Fruit fly (Drosophila melanogaster): ENCODE measurements around the gene Arl2.

Arl2 gene

DNA sequence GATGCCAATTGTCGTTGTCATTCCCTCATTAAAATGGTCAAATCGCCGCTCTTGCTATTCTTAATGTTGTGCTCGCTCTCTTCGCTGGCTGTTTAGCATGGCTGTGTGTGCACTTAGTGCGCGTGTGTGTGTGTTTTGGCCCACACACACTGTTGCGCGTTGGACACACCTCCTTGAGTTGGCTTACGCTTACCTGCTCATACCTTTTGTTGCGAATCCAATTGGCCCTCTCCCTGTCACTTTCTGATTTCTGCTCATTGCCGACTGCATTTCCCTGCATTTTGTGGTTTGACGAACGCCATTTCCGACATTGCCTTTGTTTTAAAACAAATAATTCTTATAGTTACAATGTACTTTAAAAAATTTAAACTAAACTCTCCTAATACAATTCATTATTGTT lies 5.9 kb upstream of the Arl2 start:
- TF ChIP-seq psq (optimal IDR thresholded peaks at IDR 0.05) = no peak
- no peak for TF ChIP-seq Myc (optimal IDR thresholded peaks at IDR 0.05)
- TF ChIP-seq insv (optimal IDR thresholded peaks at IDR 0.05) = no peak
- TF ChIP-seq h (optimal IDR thresholded peaks at IDR 0.05) = no peak
- TF ChIP-seq Sin3A (optimal IDR thresholded peaks at IDR 0.05) = no peak
- no peak for TF ChIP-seq ttk (optimal IDR thresholded peaks at IDR 0.05)

DNA sequence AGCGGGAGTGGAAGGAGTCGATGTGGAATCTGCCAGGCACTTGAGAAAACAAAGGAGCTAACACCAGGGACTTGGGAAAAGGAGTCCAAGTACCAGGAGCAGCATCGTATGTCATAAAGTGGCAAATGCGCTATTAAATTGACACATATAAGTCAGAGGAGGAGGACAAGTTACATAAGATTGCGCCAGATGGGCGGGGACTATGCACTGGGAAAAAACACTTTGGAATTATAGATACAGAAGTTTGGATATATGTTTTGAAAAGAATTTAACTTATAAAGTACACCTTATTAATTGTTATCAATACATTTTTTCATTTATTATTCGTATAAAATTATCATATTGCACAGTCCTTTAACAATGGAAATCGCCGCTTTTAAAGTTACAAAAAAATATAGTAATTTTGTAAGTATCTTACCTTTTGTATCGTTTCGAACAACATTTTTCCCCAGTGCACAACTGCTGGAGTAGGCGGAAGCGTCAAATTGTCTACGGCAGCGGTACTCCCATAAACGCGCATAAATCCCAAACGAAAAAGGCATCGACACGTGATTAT lies 4.8 kb upstream of the Arl2 start:
- TF ChIP-seq Myc (optimal IDR thresholded peaks at IDR 0.05) = no peak
- TF ChIP-seq h (optimal IDR thresholded peaks at IDR 0.05) = no peak
- no peak for TF ChIP-seq psq (optimal IDR thresholded peaks at IDR 0.05)
- no peak for TF ChIP-seq insv (optimal IDR thresholded peaks at IDR 0.05)
- no peak for TF ChIP-seq ttk (optimal IDR thresholded peaks at IDR 0.05)
- TF ChIP-seq Sin3A (optimal IDR thresholded peaks at IDR 0.05) = no peak

- TF ChIP-seq h (optimal IDR thresholded peaks at IDR 0.05) (no peak), Myc (optimal IDR thresholded peaks at IDR 0.05) (no peak), insv (optimal IDR thresholded peaks at IDR 0.05) (no peak), psq (optimal IDR thresholded peaks at IDR 0.05) (no peak)
These were observed 2.4 kb downstream of the Arl2 start, which contains the start of the genes PNKP and COX7AL for dm6 chr3R:8343251-8343744. Gene PNKP (minus strand): TSS chr3R:8343516. Gene COX7AL (plus strand): TSS chr3R:8343669.

DNA sequence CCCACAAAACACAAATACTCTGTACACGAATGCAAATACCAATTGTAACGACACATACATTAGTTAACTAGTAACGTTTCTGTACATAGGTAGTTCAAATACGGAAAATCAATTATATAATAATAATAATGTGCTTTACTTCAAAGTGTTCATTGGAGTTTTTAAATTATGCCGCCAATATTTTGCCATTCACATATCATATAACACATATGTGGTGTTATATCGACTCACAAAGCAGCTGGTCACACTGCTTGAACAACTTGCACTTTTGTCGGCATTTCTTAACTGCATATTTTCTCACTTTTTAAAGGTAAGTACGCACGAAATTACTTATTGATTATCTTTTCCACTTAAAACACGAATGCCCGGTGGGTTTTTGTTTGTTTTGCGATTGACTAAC lies 3.3 kb downstream of the Arl2 start, which contains the start of gene DppIII:
Gene DppIII (plus strand): TSS at position 227 of the 400 bp plus-strand sequence.
- TF ChIP-seq Myc (optimal IDR thresholded peaks at IDR 0.05) = no peak
- no peak for TF ChIP-seq h (optimal IDR thresholded peaks at IDR 0.05)
- TF ChIP-seq insv (optimal IDR thresholded peaks at IDR 0.05) = no peak
- no peak for TF ChIP-seq psq (optimal IDR thresholded peaks at IDR 0.05)
- no peak for TF ChIP-seq ttk (optimal IDR thresholded peaks at IDR 0.05)
- no peak for TF ChIP-seq Sin3A (optimal IDR thresholded peaks at IDR 0.05)

dm6 chr3R:8347279-8347678 lies 6.4 kb downstream of the Arl2 start, which contains the start of gene CG7352:
Gene CG7352 (plus strand): TSS chr3R:8347579.
- TF ChIP-seq ttk (optimal IDR thresholded peaks at IDR 0.05) (no peak), Myc (optimal IDR thresholded peaks at IDR 0.05) (no peak)

dm6 chr3R:8347835-8348234 lies 6.9 kb downstream of the Arl2 start:
- TF ChIP-seq insv (optimal IDR thresholded peaks at IDR 0.05) = no peak
- TF ChIP-seq ttk (optimal IDR thresholded peaks at IDR 0.05) = no peak
- TF ChIP-seq psq (optimal IDR thresholded peaks at IDR 0.05) = no peak
- no peak for TF ChIP-seq h (optimal IDR thresholded peaks at IDR 0.05)
- no peak for TF ChIP-seq Myc (optimal IDR thresholded peaks at IDR 0.05)
- TF ChIP-seq Sin3A (optimal IDR thresholded peaks at IDR 0.05) = no peak

DNA sequence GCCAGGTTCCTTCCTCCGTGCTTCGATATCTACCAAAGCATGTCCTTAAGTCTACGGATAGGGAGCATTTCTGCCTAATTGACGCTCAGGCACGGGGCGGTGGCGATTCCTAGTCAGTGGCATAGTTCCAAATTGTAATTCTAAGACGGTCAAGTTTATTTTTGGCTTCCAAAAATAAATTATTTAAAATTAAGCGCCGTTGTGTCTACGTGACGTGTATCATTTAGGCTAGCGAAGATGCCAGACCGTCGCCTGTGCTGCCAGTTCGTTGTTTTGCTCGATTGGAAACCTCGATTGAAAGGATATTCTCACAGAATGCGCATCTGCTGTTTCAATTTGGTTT lies 8.2 kb downstream of the Arl2 start:
- TF ChIP-seq Sin3A (optimal IDR thresholded peaks at IDR 0.05) (no peak), psq (optimal IDR thresholded peaks at IDR 0.05) (no peak)

DNA sequence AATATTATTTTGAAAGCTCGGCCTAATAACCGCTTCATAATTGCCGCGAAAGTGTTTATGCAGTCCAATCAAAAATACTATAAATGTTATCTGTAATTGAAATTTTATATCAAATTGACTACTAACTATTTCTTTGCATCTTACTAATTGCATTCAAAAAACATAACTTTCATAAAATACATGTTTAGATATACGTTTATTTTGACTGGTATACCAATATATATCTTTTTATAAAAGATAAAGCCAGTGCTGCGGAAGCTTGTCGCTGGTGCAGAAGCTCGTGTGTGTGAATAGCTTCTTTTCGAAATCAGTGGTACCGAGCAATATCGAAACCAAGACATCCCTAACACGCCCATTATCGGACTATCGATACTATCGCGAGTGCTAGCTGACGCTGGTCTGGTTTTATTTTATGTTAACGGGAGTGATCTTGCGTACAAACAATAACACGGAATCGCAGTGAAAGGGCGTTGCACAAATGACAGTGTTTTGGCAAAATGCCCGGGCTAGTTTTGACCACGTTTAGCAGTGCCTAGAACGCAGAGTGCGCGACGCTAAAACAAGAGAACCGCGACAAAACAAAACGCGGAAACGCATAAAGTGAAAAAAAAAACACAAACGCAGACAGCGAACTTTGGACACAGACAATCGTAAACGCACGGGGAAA lies 8.7 kb downstream of the Arl2 start, which contains the start of gene Atg13:
Gene Atg13 (plus strand): TSS at position 367 of the 667 bp plus-strand sequence.
- TF ChIP-seq insv (optimal IDR thresholded peaks at IDR 0.05) (no peak), psq (optimal IDR thresholded peaks at IDR 0.05) (no peak), Myc (optimal IDR thresholded peaks at IDR 0.05) (no peak), ttk (optimal IDR thresholded peaks at IDR 0.05) (no peak), h (optimal IDR thresholded peaks at IDR 0.05) (no peak), Sin3A (optimal IDR thresholded peaks at IDR 0.05) (no peak)

DNA sequence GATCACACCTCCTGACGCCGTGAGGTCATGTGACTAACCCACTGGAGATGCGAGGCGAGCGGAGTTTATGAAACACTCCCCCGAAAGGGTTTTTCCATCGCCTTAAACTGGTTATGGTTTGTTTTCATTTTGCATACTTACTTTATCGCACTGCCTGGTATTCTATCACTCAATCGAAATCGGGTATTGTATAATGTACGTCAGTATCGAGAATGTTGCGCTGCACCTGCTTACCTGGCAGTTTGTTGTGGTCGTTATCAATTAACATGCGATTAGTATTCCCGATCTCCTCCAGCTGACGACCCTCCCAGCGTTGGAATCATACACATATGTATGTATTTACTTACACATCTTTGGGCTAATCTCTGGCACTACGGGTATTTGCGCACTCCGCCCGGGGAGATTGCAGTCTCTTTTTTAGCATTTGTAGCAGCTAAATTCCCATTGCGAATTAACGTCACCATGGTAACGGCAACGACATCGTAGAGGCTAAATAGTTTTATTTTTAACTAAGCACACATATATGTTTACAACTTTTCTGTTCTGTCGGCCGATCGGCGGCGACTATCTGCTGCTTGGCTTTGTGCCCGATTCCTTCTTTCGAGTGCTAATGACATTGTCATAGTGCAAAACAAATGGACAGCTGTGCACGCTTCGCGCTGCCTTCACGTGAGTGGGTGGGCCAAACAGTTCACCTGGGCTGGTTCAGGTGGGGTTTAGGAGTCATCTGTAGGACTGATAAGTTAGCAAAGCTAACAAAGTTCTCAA lies 12.2 kb downstream of the Arl2 start:
- TF ChIP-seq h (optimal IDR thresholded peaks at IDR 0.05) = no peak
- TF ChIP-seq insv (optimal IDR thresholded peaks at IDR 0.05) = no peak
- TF ChIP-seq Myc (optimal IDR thresholded peaks at IDR 0.05) = no peak
- no peak for TF ChIP-seq ttk (optimal IDR thresholded peaks at IDR 0.05)
- no peak for TF ChIP-seq psq (optimal IDR thresholded peaks at IDR 0.05)
- TF ChIP-seq Sin3A (optimal IDR thresholded peaks at IDR 0.05) = no peak

- TF ChIP-seq insv (optimal IDR thresholded peaks at IDR 0.05) = no peak
- no peak for TF ChIP-seq Myc (optimal IDR thresholded peaks at IDR 0.05)
These were observed 13.1 kb downstream of the Arl2 start for dm6 chr3R:8353994-8354393.

DNA sequence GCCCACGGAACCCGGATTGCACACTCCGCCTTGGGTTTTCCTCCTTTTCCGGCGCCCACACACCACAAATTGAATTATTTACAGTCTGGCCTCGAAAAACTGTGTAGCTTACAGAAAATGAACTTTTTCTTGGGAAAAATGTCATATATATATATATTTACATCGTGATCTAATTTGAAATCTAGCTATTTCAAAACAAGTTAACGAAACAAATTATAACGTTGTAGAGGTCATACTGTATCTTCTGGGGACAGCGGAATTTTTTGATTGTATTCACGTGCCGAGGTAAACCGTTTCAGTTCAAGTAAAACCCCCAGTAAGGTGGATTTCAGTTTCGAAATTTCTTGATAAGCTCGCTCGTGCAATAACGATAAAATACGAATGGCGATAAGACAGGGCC lies 13.6 kb downstream of the Arl2 start:
- TF ChIP-seq insv (optimal IDR thresholded peaks at IDR 0.05) (no peak), Myc (optimal IDR thresholded peaks at IDR 0.05) (no peak), ttk (optimal IDR thresholded peaks at IDR 0.05) (no peak), h (optimal IDR thresholded peaks at IDR 0.05) (no peak), Sin3A (optimal IDR thresholded peaks at IDR 0.05) (no peak), psq (optimal IDR thresholded peaks at IDR 0.05) (no peak)

- no peak for TF ChIP-seq Sin3A (optimal IDR thresholded peaks at IDR 0.05)
These were observed 14.1 kb downstream of the Arl2 start for dm6 chr3R:8354969-8355368.

DNA sequence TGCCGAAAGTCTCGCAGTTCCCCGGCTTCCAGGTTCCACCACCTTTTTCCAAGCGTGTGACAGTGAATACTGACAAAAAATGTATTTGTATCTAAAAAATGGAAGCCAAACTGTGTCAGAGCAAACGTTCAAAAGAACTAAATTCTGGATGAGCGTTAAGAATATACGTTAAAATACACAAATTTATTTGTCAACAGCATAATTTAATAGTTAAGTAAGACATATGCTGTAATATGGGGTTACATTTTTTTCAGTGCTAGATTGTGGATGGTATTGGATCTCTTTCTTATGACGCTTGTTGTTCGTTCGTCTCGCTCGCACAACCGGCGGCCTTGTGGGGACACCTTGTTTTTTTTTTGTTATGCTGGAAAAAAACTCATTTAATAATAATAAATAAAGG lies 14.7 kb downstream of the Arl2 start:
- TF ChIP-seq ttk (optimal IDR thresholded peaks at IDR 0.05) (no peak), h (optimal IDR thresholded peaks at IDR 0.05) (no peak), Myc (optimal IDR thresholded peaks at IDR 0.05) (no peak), Sin3A (optimal IDR thresholded peaks at IDR 0.05) (no peak), insv (optimal IDR thresholded peaks at IDR 0.05) (no peak), psq (optimal IDR thresholded peaks at IDR 0.05) (no peak)

All from Kc167 (cell line).